Fruit fly (Drosophila melanogaster) whole organism, embryonic: Measurements from ENCODE around the gene CG11695.

ENCODE experiments used
- Adf1 ChIP-seq: fragments of 200-800 bp; sonication (Bioruptor generic); IDR thresholded peaks from 2 replicates; pipeline ENCODE4 v1.3.6; 2022; ENCODE audit warnings: missing biosample characterization, missing genetic modification characterization
- Atf3 ChIP-seq: fragments of 200-800 bp; sonication (Bioruptor generic); optimal IDR thresholded peaks from 3 replicates; lab custom pipeline; 2016; ENCODE audit warnings: missing biosample characterization, missing genetic modification characterization
- Bgb ChIP-seq: fragments of 200-800 bp; sonication (Bioruptor generic); IDR thresholded peaks from 2 replicates; pipeline ENCODE4 v1.3.6; 2022; ENCODE audit warnings: missing biosample characterization, missing genetic modification characterization; ENCODE audit not compliant: partially characterized antibody
- CG10267 ChIP-seq: fragments of 200-800 bp; sonication (Bioruptor generic); optimal IDR thresholded peaks from 2 replicates; lab custom pipeline; 2018; ENCODE audit warnings: missing biosample characterization, mild to moderate bottlenecking, missing genetic modification characterization, moderate library complexity
- CG10543 ChIP-seq: fragments of 200-800 bp; sonication (Bioruptor generic); optimal IDR thresholded peaks from 3 replicates; lab custom pipeline; 2017; ENCODE audit warnings: missing biosample characterization, mild to moderate bottlenecking, missing genetic modification characterization, moderate library complexity
- CG11398 ChIP-seq: fragments of 200-800 bp; sonication (Bioruptor generic); optimal IDR thresholded peaks from 2 replicates; lab custom pipeline; 2016; ENCODE audit warnings: missing biosample characterization, missing genetic modification characterization
- CG12071 ChIP-seq: fragments of 200-800 bp; sonication (Bioruptor generic); optimal IDR thresholded peaks from 3 replicates; lab custom pipeline; 2018; ENCODE audit warnings: missing biosample characterization, mild to moderate bottlenecking, missing genetic modification characterization
- CG12769 ChIP-seq: fragments of 200-800 bp; sonication (Bioruptor generic); optimal IDR thresholded peaks from 2 replicates; lab custom pipeline; 2019; ENCODE audit warnings: missing biosample characterization, mild to moderate bottlenecking, missing genetic modification characterization, moderate library complexity
- CG1602 ChIP-seq: fragments of 200-800 bp; sonication (Bioruptor generic); optimal IDR thresholded peaks from 3 replicates; lab custom pipeline; 2016; ENCODE audit warnings: missing biosample characterization, missing genetic modification characterization
- CG17568 ChIP-seq: fragments of 200-800 bp; sonication (Bioruptor generic); optimal IDR thresholded peaks from 2 replicates; lab custom pipeline; 2018; ENCODE audit warnings: missing biosample characterization, mild to moderate bottlenecking, missing genetic modification characterization, moderate library complexity
- CG18011 ChIP-seq: fragments of 200-800 bp; sonication (Bioruptor generic); optimal IDR thresholded peaks from 2 replicates; lab custom pipeline; 2017; ENCODE audit warnings: missing biosample characterization, missing genetic modification characterization, mild to moderate bottlenecking, moderate library complexity, missing genotype
- CG31224 ChIP-seq: fragments of 200-800 bp; sonication (Bioruptor generic); IDR thresholded peaks from 2 replicates; pipeline ENCODE4 v1.3.6; 2022; ENCODE audit warnings: missing biosample characterization, missing genetic modification characterization
- CG31441 ChIP-seq: fragments of 200-800 bp; sonication (Bioruptor generic); IDR thresholded peaks from 2 replicates; pipeline ENCODE4 v1.3.6; 2022; ENCODE audit warnings: missing biosample characterization, missing genetic modification characterization
- CG32532 ChIP-seq: fragments of 200-800 bp; sonication (Bioruptor generic); IDR thresholded peaks from 2 replicates; pipeline ENCODE4 v1.3.6; 2022; ENCODE audit warnings: missing biosample characterization, missing genetic modification characterization
- CG3847 ChIP-seq: fragments of 200-800 bp; sonication (Bioruptor generic); IDR thresholded peaks from 2 replicates; pipeline ENCODE4 v1.3.6; 2022; ENCODE audit warnings: missing biosample characterization, missing genetic modification characterization
- CG4404 ChIP-seq: fragments of 200-800 bp; sonication (Bioruptor generic); IDR thresholded peaks from 2 replicates; pipeline ENCODE4 v1.3.6; 2022; ENCODE audit warnings: missing biosample characterization, missing genetic modification characterization
- CG4820 ChIP-seq: fragments of 200-800 bp; sonication (Bioruptor generic); optimal IDR thresholded peaks from 3 replicates; lab custom pipeline; 2016; ENCODE audit warnings: missing biosample characterization, missing genetic modification characterization
- CG5180 ChIP-seq: fragments of 200-800 bp; sonication (Bioruptor generic); optimal IDR thresholded peaks from 3 replicates; lab custom pipeline; 2017; ENCODE audit warnings: missing biosample characterization, missing genetic modification characterization, mild to moderate bottlenecking, moderate library complexity, missing genetic modification reagents
- CG6175 ChIP-seq: fragments of 200-800 bp; sonication (Bioruptor generic); IDR thresholded peaks from 3 replicates; pipeline ENCODE4 v1.3.6; 2022; ENCODE audit warnings: missing biosample characterization, missing genetic modification characterization
- CG6254 ChIP-seq: fragments of 200-800 bp; sonication (Bioruptor generic); optimal IDR thresholded peaks from 3 replicates; lab custom pipeline; 2017; ENCODE audit warnings: mild to moderate bottlenecking, missing biosample characterization, missing genetic modification reagents, missing genetic modification characterization
- CG6791 ChIP-seq: fragments of 200-800 bp; sonication (Bioruptor generic); IDR thresholded peaks from 3 replicates; pipeline ENCODE4 v1.3.6; 2022; ENCODE audit warnings: missing biosample characterization, missing genetic modification characterization; ENCODE audit not compliant: partially characterized antibody
- CG7839 ChIP-seq: fragments of 200-800 bp; sonication (Bioruptor generic); optimal IDR thresholded peaks from 3 replicates; lab custom pipeline; 2018; ENCODE audit warnings: missing biosample characterization, mild to moderate bottlenecking, missing genetic modification characterization, moderate library complexity
- Chrac-16 ChIP-seq: fragments of 200-800 bp; sonication (Bioruptor generic); optimal IDR thresholded peaks from 3 replicates; lab custom pipeline; 2016; ENCODE audit warnings: missing biosample characterization, missing genetic modification characterization
- D19B ChIP-seq: fragments of 200-800 bp; sonication (Bioruptor generic); optimal IDR thresholded peaks from 2 replicates; lab custom pipeline; 2017; ENCODE audit warnings: missing biosample characterization, mild to moderate bottlenecking, missing genetic modification characterization
- Dad ChIP-seq: fragments of 200-800 bp; sonication (Bioruptor generic); optimal IDR thresholded peaks from 3 replicates; lab custom pipeline; 2016; ENCODE audit warnings: missing biosample characterization, missing genetic modification characterization
- Dbx ChIP-seq: fragments of 200-800 bp; sonication (Bioruptor generic); IDR thresholded peaks from 3 replicates; pipeline ENCODE4 v1.3.6; 2022; ENCODE audit warnings: missing biosample characterization, missing genetic modification characterization
- Deaf1 ChIP-seq: fragments of 200-800 bp; optimal IDR thresholded peaks from 3 replicates; lab custom pipeline; 2019; ENCODE audit warnings: missing biosample characterization, mild to moderate bottlenecking, missing genetic modification characterization, moderate library complexity
- Elba2 ChIP-seq: fragments of 200-800 bp; sonication (Bioruptor generic); optimal IDR thresholded peaks from 3 replicates; lab custom pipeline; 2016; ENCODE audit warnings: missing biosample characterization, missing genetic modification characterization
- Max ChIP-seq: fragments of 200-800 bp; sonication (Bioruptor generic); optimal IDR thresholded peaks from 2 replicates; lab custom pipeline; 2016; ENCODE audit warnings: missing biosample characterization, mild to moderate bottlenecking, missing genetic modification characterization
- Med ChIP-seq: fragments of 200-800 bp; sonication (Bioruptor generic); peaks from one replicate; lab custom pipeline; 2016; ENCODE audit warnings: missing biosample characterization, missing genetic modification characterization, mild to moderate bottlenecking, inconsistent platforms, moderate library complexity
- NfI ChIP-seq: fragments of 200-800 bp; sonication (Bioruptor generic); optimal IDR thresholded peaks from 3 replicates; lab custom pipeline; 2018; ENCODE audit warnings: missing biosample characterization, mild to moderate bottlenecking, missing genetic modification characterization, moderate library complexity
- Ptx1 ChIP-seq: fragments of 200-800 bp; sonication (Bioruptor generic); IDR thresholded peaks from 2 replicates; pipeline ENCODE4 v1.3.6; 2022; ENCODE audit warnings: missing biosample characterization, missing genetic modification characterization
- abd-A ChIP-seq: fragments of 200-800 bp; sonication (Bioruptor generic); optimal IDR thresholded peaks from 3 replicates; lab custom pipeline; 2019; ENCODE audit warnings: missing biosample characterization, mild to moderate bottlenecking, missing genetic modification characterization, moderate library complexity
- crol ChIP-seq: fragments of 200-800 bp; sonication (Bioruptor generic); IDR thresholded peaks from 2 replicates; pipeline ENCODE4 v1.3.6; 2022; ENCODE audit warnings: missing biosample characterization, missing genetic modification characterization
- dpn ChIP-seq, 2 experiments: fragments of 200-800 bp; sonication (Bioruptor generic); optimal IDR thresholded peaks; 3 replicates each; lab custom pipeline; 2016; ENCODE audit warnings: missing biosample characterization in 2 of 2, missing genetic modification characterization in 2 of 2
- grau ChIP-seq: fragments of 200-800 bp; optimal IDR thresholded peaks from 3 replicates; lab custom pipeline; 2019; ENCODE audit warnings: missing biosample characterization, mild to moderate bottlenecking, missing genetic modification characterization, moderate library complexity
- her ChIP-seq: fragments of 200-800 bp; sonication (Bioruptor generic); optimal IDR thresholded peaks from 2 replicates; lab custom pipeline; 2016; ENCODE audit warnings: missing biosample characterization, missing genetic modification characterization
- lilli ChIP-seq: fragments of 200-800 bp; sonication (Bioruptor generic); optimal IDR thresholded peaks from 3 replicates; lab custom pipeline; 2016; ENCODE audit warnings: missing biosample characterization, missing genetic modification characterization
- nom ChIP-seq: fragments of 200-800 bp; sonication (Bioruptor generic); optimal IDR thresholded peaks from 2 replicates; lab custom pipeline; 2017; ENCODE audit warnings: missing biosample characterization, missing genetic modification characterization, mild to moderate bottlenecking, moderate library complexity, missing genetic modification reagents
- ranshi ChIP-seq: fragments of 200-800 bp; sonication (Bioruptor generic); IDR thresholded peaks from 2 replicates; pipeline ENCODE4 v1.3.6; 2022; ENCODE audit warnings: missing biosample characterization, missing genetic modification characterization
- row ChIP-seq: fragments of 200-800 bp; sonication (Bioruptor generic); IDR thresholded peaks from 3 replicates; pipeline ENCODE4 v1.3.6; 2022; ENCODE audit warnings: missing biosample characterization, missing genetic modification characterization
- sd ChIP-seq: fragments of 200-800 bp; sonication (Bioruptor generic); optimal IDR thresholded peaks from 3 replicates; lab custom pipeline; 2018; ENCODE audit warnings: missing biosample characterization, mild to moderate bottlenecking, missing genetic modification characterization, moderate library complexity
- so ChIP-seq: fragments of 200-800 bp; sonication (Bioruptor generic); IDR thresholded peaks from 3 replicates; pipeline ENCODE4 v1.3.6; 2022; ENCODE audit warnings: missing biosample characterization, missing genetic modification characterization
- tup ChIP-seq: fragments of 200-800 bp; sonication (Bioruptor generic); optimal IDR thresholded peaks from 2 replicates; lab custom pipeline; 2016; ENCODE audit warnings: missing biosample characterization, mild to moderate bottlenecking, missing genetic modification characterization, moderate library complexity
- unpg ChIP-seq: fragments of 200-800 bp; sonication (Bioruptor generic); optimal IDR thresholded peaks from 3 replicates; lab custom pipeline; 2018; ENCODE audit warnings: missing biosample characterization, mild to moderate bottlenecking, missing genetic modification characterization, moderate library complexity
- wor ChIP-seq: fragments of 200-800 bp; sonication (Bioruptor generic); IDR thresholded peaks from 2 replicates; pipeline ENCODE4 v1.3.6; 2022; ENCODE audit warnings: missing biosample characterization, missing genetic modification characterization
- zfh1 ChIP-seq: fragments of 200-800 bp; sonication (Bioruptor generic); IDR thresholded peaks from 3 replicates; pipeline ENCODE4 v1.3.6; 2022; ENCODE audit warnings: missing biosample characterization, missing genetic modification characterization

Gene CG11695

dm6 chrX:11555070-11555469, 21.6 kb upstream of the CG11695 start (continued):
- TF ChIP-seq grau (tag; lab: Kevin White, UChicago): peak; percentile 7
- no peak for TF ChIP-seq CG12071 (GFP tag; lab: Kevin White, UChicago)
- TF ChIP-seq Bgb (GFP tag; lab: Robert Waterston, UW): no peak
- TF ChIP-seq lilli: peak; percentile 11
- peak; percentile 14 for TF ChIP-seq CG7839
- peak; percentile 17 for TF ChIP-seq unpg (GFP tag; lab: Kevin White, UChicago)
- no peak for TF ChIP-seq Dad (GFP tag; lab: Kevin White, UChicago)
- no peak for TF ChIP-seq CG4404 (GFP tag; lab: Robert Waterston, UW)
- no peak for TF ChIP-seq CG10267 (tag; lab: Kevin White, UChicago)
- TF ChIP-seq, all 482 proteins: peak for 35

- TF ChIP-seq CG12769 (tag; lab: Kevin White, UChicago) (peak; percentile 70), tup (GFP tag; lab: Kevin White, UChicago) (no peak), CG10543 (peak; percentile 78), crol (GFP tag; lab: Robert Waterston, UW) (peak; percentile 80), sd (peak; percentile 18), Ptx1 (GFP tag; lab: Robert Waterston, UW) (no peak), Deaf1 (tag; lab: Kevin White, UChicago) (peak; percentile 27), CG1602 (GFP tag; lab: Kevin White, UChicago) (no peak), Max (no peak), row (GFP tag; lab: Robert Waterston, UW) (0 out of 3 replicates have a peak, but pooled peaks have one; percentile 5), so (0 out of 3 replicates have a peak, but pooled peaks have one; percentile 20)
- TF ChIP-seq, all 482 proteins: peak for 7
Observed at dm6 chrX:11556774-11557173, 19.9 kb upstream of the CG11695 start.

DNA sequence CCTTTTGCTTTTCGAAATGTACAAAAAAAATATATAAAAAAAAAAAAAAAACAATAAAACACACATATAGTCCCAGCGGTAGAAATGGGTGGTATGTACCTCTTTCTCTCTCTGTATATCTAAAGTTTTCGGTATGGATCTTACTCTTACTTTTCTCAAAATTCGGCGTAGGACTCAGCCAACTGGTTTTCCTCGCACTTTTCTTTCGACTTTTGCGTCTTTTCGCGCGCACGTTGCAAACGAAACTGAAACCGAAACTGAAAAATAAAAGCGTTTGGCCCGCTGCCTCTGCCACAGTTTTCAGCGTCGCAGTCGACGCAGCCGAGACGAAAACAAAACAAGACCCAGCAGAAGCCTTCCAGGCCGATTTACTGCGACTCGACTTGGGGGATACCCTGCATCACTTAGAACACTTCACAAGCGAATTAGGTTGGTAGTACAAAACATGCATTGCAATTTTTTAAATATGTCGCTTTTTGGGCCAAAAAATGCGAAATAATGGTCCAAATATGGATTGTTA, 18.2 kb upstream of the CG11695 start, which contains the start of gene CG1572:
Gene CG1572 (minus strand): TSS at position 266 of the 520 bp plus-strand sequence.
- no peak for TF ChIP-seq CG5180 (GFP tag; lab: Kevin White, UChicago)
- TF ChIP-seq dpn (GFP tag; optimal IDR thresholded peaks at IDR 0.05; lab: Kevin White, UChicago): peak in 1 of 2 experiments; percentile 0
- no peak for TF ChIP-seq CG11398 (GFP tag; lab: Kevin White, UChicago)
- TF ChIP-seq CG3847: 0 out of 2 replicates have a peak, but pooled peaks have one; percentile 12
- TF ChIP-seq CG4820 (GFP tag; lab: Kevin White, UChicago): no peak
- TF ChIP-seq Adf1 (GFP tag; lab: Robert Waterston, UW): peak; percentile 92
- TF ChIP-seq CG6254 (GFP tag; lab: Kevin White, UChicago): no peak
- TF ChIP-seq Atf3: peak; percentile 30
- no peak for TF ChIP-seq abd-A (tag; lab: Kevin White, UChicago)
- peak; percentile 0 for TF ChIP-seq CG18011 (GFP tag; lab: Kevin White, UChicago)
- 0 out of 2 replicates have a peak, but pooled peaks have one; percentile 17 for TF ChIP-seq CG31224 (GFP tag; lab: Robert Waterston, UW)
- TF ChIP-seq Deaf1 (tag; lab: Kevin White, UChicago): peak; percentile 22
- TF ChIP-seq CG6791 (GFP tag; lab: Robert Waterston, UW): no peak
- 0 out of 3 replicates have a peak, but pooled peaks have one; percentile 56 for TF ChIP-seq CG6175 (GFP tag; lab: Robert Waterston, UW)
- peak; percentile 34; the same call in 1 of the 2 replicates for TF ChIP-seq ranshi (GFP tag; lab: Robert Waterston, UW)
- TF ChIP-seq her (GFP tag; lab: Kevin White, UChicago): peak; percentile 35
- no peak for TF ChIP-seq CG31441
- TF ChIP-seq Dbx (GFP tag; lab: Robert Waterston, UW): peak; percentile 49; the same call in 2 of the 3 replicates
- TF ChIP-seq Chrac-16 (GFP tag; lab: Kevin White, UChicago): no peak
- TF ChIP-seq nom: peak; percentile 7
- peak; percentile 20 for TF ChIP-seq NfI (GFP tag; lab: Kevin White, UChicago)
- TF ChIP-seq CG32532 (GFP tag; lab: Robert Waterston, UW): peak; percentile 42
- TF ChIP-seq Elba2 (GFP tag; lab: Kevin White, UChicago): no peak
- TF ChIP-seq zfh1 (GFP tag; lab: Robert Waterston, UW): peak; percentile 46; the same call in 1 of the 3 replicates
- TF ChIP-seq wor (GFP tag; lab: Robert Waterston, UW): no peak
- TF ChIP-seq CG17568 (GFP tag; lab: Kevin White, UChicago): no peak
- peak; percentile 78 for TF ChIP-seq D19B
- TF ChIP-seq Med (GFP tag; lab: Kevin White, UChicago): peak; percentile 79
